Fruit fly (Drosophila melanogaster) whole organism, embryonic: Measurements from ENCODE around the gene Srg3.

ENCODE experiments used
- Blimp-1 ChIP-seq: fragments of 200-800 bp; sonication (Bioruptor generic); optimal IDR thresholded peaks from 3 replicates; lab custom pipeline; 2018; ENCODE audit warnings: missing biosample characterization, missing genetic modification characterization, mild to moderate bottlenecking, moderate library complexity, missing genetic modification reagents
- CG10462 ChIP-seq: fragments of 200-800 bp; sonication (Bioruptor generic); optimal IDR thresholded peaks from 2 replicates; lab custom pipeline; 2016; ENCODE audit warnings: missing biosample characterization, missing genetic modification characterization
- CG10654 ChIP-seq: fragments of 200-800 bp; sonication (Bioruptor generic); optimal IDR thresholded peaks from 2 replicates; lab custom pipeline; 2016; ENCODE audit warnings: missing biosample characterization, missing genetic modification characterization
- CG10959 ChIP-seq: fragments of 200-800 bp; sonication (Bioruptor generic); IDR thresholded peaks from 2 replicates; pipeline ENCODE4 v1.3.6; 2022; ENCODE audit warnings: missing biosample characterization, missing genetic modification characterization
- CG10979 ChIP-seq: fragments of 200-800 bp; sonication (Bioruptor generic); optimal IDR thresholded peaks from 2 replicates; lab custom pipeline; 2018; ENCODE audit warnings: missing biosample characterization, mild to moderate bottlenecking, missing genetic modification characterization, moderate library complexity
- CG12391 ChIP-seq: fragments of 200-800 bp; sonication (Bioruptor generic); optimal IDR thresholded peaks from 3 replicates; lab custom pipeline; 2018; ENCODE audit warnings: missing biosample characterization, mild to moderate bottlenecking, missing genetic modification characterization, moderate library complexity
- CG12659 ChIP-seq: fragments of 200-800 bp; sonication (Bioruptor generic); optimal IDR thresholded peaks from 3 replicates; lab custom pipeline; 2017; ENCODE audit warnings: mild to moderate bottlenecking, missing biosample characterization, missing genetic modification reagents, missing genetic modification characterization
- CG12744 ChIP-seq: fragments of 200-800 bp; sonication (Bioruptor generic); optimal IDR thresholded peaks from 2 replicates; lab custom pipeline; 2016; ENCODE audit warnings: missing biosample characterization, missing genetic modification characterization
- CG12942 ChIP-seq: fragments of 200-800 bp; sonication (Bioruptor generic); optimal IDR thresholded peaks from 3 replicates; lab custom pipeline; 2016; ENCODE audit warnings: missing biosample characterization, missing genetic modification characterization
- CG14710 ChIP-seq: fragments of 200-800 bp; sonication (Bioruptor generic); optimal IDR thresholded peaks from 3 replicates; lab custom pipeline; 2019; ENCODE audit warnings: missing biosample characterization, mild to moderate bottlenecking, missing genetic modification characterization, moderate library complexity
- CG15601 ChIP-seq: fragments of 200-800 bp; sonication (Bioruptor generic); optimal IDR thresholded peaks from 3 replicates; lab custom pipeline; 2019; ENCODE audit warnings: missing biosample characterization, mild to moderate bottlenecking, missing genetic modification characterization, moderate library complexity
- CG1792 ChIP-seq: fragments of 200-800 bp; sonication (Bioruptor generic); optimal IDR thresholded peaks from 2 replicates; lab custom pipeline; 2016; ENCODE audit warnings: missing biosample characterization, missing genetic modification characterization
- CG33213 ChIP-seq: fragments of 200-800 bp; sonication (Bioruptor generic); optimal IDR thresholded peaks from 3 replicates; lab custom pipeline; 2016; ENCODE audit warnings: missing biosample characterization, missing genetic modification characterization
- CG4404 ChIP-seq: fragments of 200-800 bp; sonication (Bioruptor generic); IDR thresholded peaks from 2 replicates; pipeline ENCODE4 v1.3.6; 2022; ENCODE audit warnings: missing biosample characterization, missing genetic modification characterization
- CG5180 ChIP-seq: fragments of 200-800 bp; sonication (Bioruptor generic); optimal IDR thresholded peaks from 3 replicates; lab custom pipeline; 2017; ENCODE audit warnings: missing biosample characterization, missing genetic modification characterization, mild to moderate bottlenecking, moderate library complexity, missing genetic modification reagents
- CG6683 ChIP-seq: fragments of 200-800 bp; sonication (Bioruptor generic); optimal IDR thresholded peaks from 2 replicates; lab custom pipeline; 2017; ENCODE audit warnings: missing biosample characterization, mild to moderate bottlenecking, missing genetic modification characterization, missing genetic modification reagents
- CG6689 ChIP-seq: fragments of 200-800 bp; sonication (Bioruptor generic); IDR thresholded peaks from 2 replicates; pipeline ENCODE4 v1.3.6; 2022; ENCODE audit warnings: missing biosample characterization, missing genetic modification characterization
- CG6765 ChIP-seq: fragments of 200-800 bp; sonication (Bioruptor generic); optimal IDR thresholded peaks from 3 replicates; lab custom pipeline; 2017; ENCODE audit warnings: missing biosample characterization, mild to moderate bottlenecking, missing genetic modification characterization
- CG7271 ChIP-seq: fragments of 200-800 bp; sonication (Bioruptor generic); optimal IDR thresholded peaks from 2 replicates; lab custom pipeline; 2018; ENCODE audit warnings: missing biosample characterization, mild to moderate bottlenecking, missing genetic modification characterization, moderate library complexity
- CG7357 ChIP-seq: fragments of 200-800 bp; sonication (Bioruptor generic); IDR thresholded peaks from 3 replicates; pipeline ENCODE4 v1.3.6; 2022; ENCODE audit warnings: missing biosample characterization, missing genetic modification characterization
- CG7372 ChIP-seq: fragments of 200-800 bp; sonication (Bioruptor generic); IDR thresholded peaks from 2 replicates; pipeline ENCODE4 v1.3.6; 2022; ENCODE audit warnings: missing biosample characterization, missing genetic modification characterization
- CG7928 ChIP-seq: fragments of 200-800 bp; sonication (Bioruptor generic); optimal IDR thresholded peaks from 2 replicates; lab custom pipeline; 2017; ENCODE audit warnings: missing biosample characterization, mild to moderate bottlenecking, missing genetic modification characterization
- CG8478 ChIP-seq: fragments of >200 bp; optimal IDR thresholded peaks from 2 replicates; lab custom pipeline; 2018
- CG9876 ChIP-seq: fragments of 200-800 bp; sonication (Bioruptor generic); optimal IDR thresholded peaks from 2 replicates; lab custom pipeline; 2016; ENCODE audit warnings: missing biosample characterization, missing genetic modification characterization
- Dfd ChIP-seq, 2 experiments: fragments of >200 bp; optimal IDR thresholded peaks; 2 replicates each; lab custom pipeline; 2017; ENCODE audit warnings: missing biosample characterization in 2 of 2, missing genetic modification characterization in 2 of 2
- Eip74EF ChIP-seq, 2 experiments: fragments of 200-800 bp in 1 of 2; fragments of >200 bp in 1 of 2; sonication (Bioruptor generic) in 1 of 2; optimal IDR thresholded peaks; 2 replicates each; lab custom pipeline; 2017 to 2019; ENCODE audit warnings: missing biosample characterization in 2 of 2, missing genetic modification characterization in 2 of 2, mild to moderate bottlenecking in 1 of 2, moderate library complexity in 1 of 2
- Hey ChIP-seq: fragments of 200-800 bp; sonication (Bioruptor generic); optimal IDR thresholded peaks from 3 replicates; lab custom pipeline; 2018; ENCODE audit warnings: missing biosample characterization, mild to moderate bottlenecking, missing genetic modification characterization
- MESR4 ChIP-seq: fragments of 200-800 bp; sonication (Bioruptor generic); optimal IDR thresholded peaks from 2 replicates; lab custom pipeline; 2018; ENCODE audit warnings: missing biosample characterization, mild to moderate bottlenecking, missing genetic modification characterization, moderate library complexity
- Mrtf ChIP-seq: fragments of 200-800 bp; sonication (Bioruptor generic); IDR thresholded peaks from 3 replicates; pipeline ENCODE4 v1.3.6; 2022; ENCODE audit warnings: missing biosample characterization, missing genetic modification characterization
- Myb ChIP-seq: fragments of 200-800 bp; sonication (Bioruptor generic); optimal IDR thresholded peaks from 2 replicates; lab custom pipeline; 2016; ENCODE audit warnings: missing biosample characterization, missing genetic modification characterization
- Neu2 ChIP-seq: fragments of 200-800 bp; sonication (Bioruptor generic); optimal IDR thresholded peaks from 3 replicates; lab custom pipeline; 2016; ENCODE audit warnings: missing biosample characterization, missing genetic modification characterization, borderline replicate concordance
- Nf-YB ChIP-seq: fragments of 200-800 bp; sonication (Bioruptor generic); optimal IDR thresholded peaks from 3 replicates; lab custom pipeline; 2019; ENCODE audit warnings: missing biosample characterization, mild to moderate bottlenecking, missing genetic modification characterization, moderate library complexity
- Trl ChIP-seq, 3 experiments: fragments of >200 bp in 2 of 3; fragments of 200-800 bp in 1 of 3; sonication (Bioruptor generic) in 1 of 3; optimal IDR thresholded peaks; 2 replicates in 1 of 3; 3 replicates in 2 of 3; lab custom pipeline; 2016 to 2017; ENCODE audit warnings: missing biosample characterization in 1 of 3, missing genetic modification characterization in 1 of 3
- ap ChIP-seq: fragments of 200-800 bp; sonication (Bioruptor generic); IDR thresholded peaks from 2 replicates; pipeline ENCODE4 v1.3.6; 2022; ENCODE audit warnings: missing biosample characterization, missing genetic modification characterization
- dm ChIP-seq: fragments of 200-800 bp; sonication (Bioruptor generic); optimal IDR thresholded peaks from 3 replicates; lab custom pipeline; 2016; ENCODE audit warnings: missing biosample characterization, missing genetic modification characterization
- dmrt99B ChIP-seq: fragments of 200-800 bp; sonication (Bioruptor generic); optimal IDR thresholded peaks from 2 replicates; lab custom pipeline; 2018; ENCODE audit warnings: missing biosample characterization, mild to moderate bottlenecking, missing genetic modification characterization, moderate library complexity
- ftz-f1 ChIP-seq: fragments of 200-800 bp; sonication (Bioruptor generic); optimal IDR thresholded peaks from 2 replicates; lab custom pipeline; 2016; ENCODE audit warnings: missing biosample characterization, missing genetic modification characterization
- hb ChIP-seq: fragments of 200-800 bp; sonication (Bioruptor generic); IDR thresholded peaks from 3 replicates; pipeline ENCODE4 v1.3.6; 2022; ENCODE audit warnings: missing biosample characterization, missing genetic modification characterization; ENCODE audit not compliant: partially characterized antibody
- jigr1 ChIP-seq: fragments of 200-800 bp; sonication (Bioruptor generic); IDR thresholded peaks from 3 replicates; pipeline ENCODE4 v1.3.6; 2022; ENCODE audit warnings: missing biosample characterization, missing genetic modification characterization
- jing ChIP-seq: fragments of 200-800 bp; sonication (Bioruptor generic); optimal IDR thresholded peaks from 2 replicates; lab custom pipeline; 2018; ENCODE audit warnings: missing biosample characterization, mild to moderate bottlenecking, missing genetic modification characterization
- kay ChIP-seq: fragments of 200-800 bp; sonication (Bioruptor generic); optimal IDR thresholded peaks from 2 replicates; lab custom pipeline; 2016; ENCODE audit warnings: missing biosample characterization, missing genetic modification characterization
- ken ChIP-seq: fragments of 200-800 bp; sonication (Bioruptor generic); IDR thresholded peaks from 3 replicates; pipeline ENCODE4 v1.3.6; 2022; ENCODE audit warnings: missing biosample characterization, missing genetic modification characterization
- klu ChIP-seq: fragments of 200-800 bp; sonication (Bioruptor generic); IDR thresholded peaks from 2 replicates; pipeline ENCODE4 v1.3.6; 2022; ENCODE audit warnings: missing biosample characterization, missing genetic modification characterization
- lola ChIP-seq, 3 experiments: fragments of >200 bp in 2 of 3; fragments of 200-800 bp in 1 of 3; sonication (Bioruptor generic) in 1 of 3; optimal IDR thresholded peaks; 2 replicates each; lab custom pipeline; 2017 to 2019; ENCODE audit warnings: missing biosample characterization in 3 of 3, missing genetic modification characterization in 3 of 3, mild to moderate bottlenecking in 1 of 3, moderate library complexity in 1 of 3
- pan ChIP-seq, 4 experiments: fragments of >200 bp in 3 of 4; fragments of 200-800 bp in 1 of 4; sonication (Bioruptor generic) in 1 of 4; optimal IDR thresholded peaks in 3 of 4; IDR thresholded peaks in 1 of 4; 2 replicates each; pipeline versions ENCODE4 v1.3.6 to Lab custom; 2017 to 2022; ENCODE audit warnings: missing biosample characterization in 2 of 4, missing genetic modification characterization in 2 of 4, mixed read lengths in 1 of 4
- phol ChIP-seq: fragments of 200-800 bp; sonication (Bioruptor generic); optimal IDR thresholded peaks from 3 replicates; lab custom pipeline; 2018; ENCODE audit warnings: missing biosample characterization, mild to moderate bottlenecking, missing genetic modification characterization, moderate library complexity
- sc ChIP-seq, 3 experiments: fragments of >200 bp in 2 of 3; fragments of 200-800 bp in 1 of 3; sonication (Bioruptor generic) in 1 of 3; optimal IDR thresholded peaks; 2 replicates in 2 of 3; 3 replicates in 1 of 3; lab custom pipeline; 2017; ENCODE audit warnings: mild to moderate bottlenecking in 1 of 3, missing biosample characterization in 1 of 3, missing genetic modification characterization in 1 of 3, missing genetic modification reagents in 1 of 3

The Srg3 gene

dm6 chr3L:9420054-9420818 lies 22.8 kb upstream of the Srg3 start (continued):
- TF ChIP-seq CG10959 (GFP tag; lab: Robert Waterston, UW): no peak
- TF ChIP-seq CG7357: no peak
- TF ChIP-seq CG33213 (GFP tag; lab: Kevin White, UChicago): no peak
- TF ChIP-seq Dfd (GFP tag; optimal IDR thresholded peaks at IDR 0.05; lab: Kevin White, UChicago): no peak
- TF ChIP-seq Eip74EF (GFP tag; optimal IDR thresholded peaks at IDR 0.05; lab: Kevin White, UChicago): peak in 1 of 2 experiments; percentile 53
- TF ChIP-seq Blimp-1 (GFP tag; lab: Kevin White, UChicago): peak; percentile 49
- TF ChIP-seq Myb (GFP tag; lab: Kevin White, UChicago): no peak
- peak; percentile 22 for TF ChIP-seq CG12659 (GFP tag; lab: Kevin White, UChicago)
- TF ChIP-seq lola (GFP tag; optimal IDR thresholded peaks at IDR 0.05; lab: Kevin White, UChicago): peak in 1 of 3 experiments; percentile 7
- peak; percentile 52 for TF ChIP-seq CG12391 (tag; lab: Kevin White, UChicago)
- TF ChIP-seq CG4404 (GFP tag; lab: Robert Waterston, UW): no peak
- TF ChIP-seq CG10654 (GFP tag; lab: Kevin White, UChicago): no peak
- TF ChIP-seq ken: peak; percentile 56; the same call in 1 of the 3 replicates
- TF ChIP-seq CG7928: no peak
- TF ChIP-seq ap (GFP tag; lab: Robert Waterston, UW): peak; percentile 62
- TF ChIP-seq jigr1 (GFP tag; lab: Robert Waterston, UW): no peak
- no peak for TF ChIP-seq Hey (tag; lab: Kevin White, UChicago)
- TF ChIP-seq CG7372: no peak
- TF ChIP-seq pan (optimal IDR thresholded peaks at IDR 0.05; lab: Kevin White, UChicago): no peak
- TF ChIP-seq pan (GFP tag; optimal IDR thresholded peaks at IDR 0.05 in 1 of 2, IDR thresholded peaks at IDR 0.05 in 1 of 2): peak in 1 of 2 experiments; percentile 63
- TF ChIP-seq CG9876: no peak
- TF ChIP-seq CG6765 (GFP tag; lab: Kevin White, UChicago): no peak
- TF ChIP-seq Neu2 (GFP tag; lab: Kevin White, UChicago): no peak
- TF ChIP-seq dm: no peak
- TF ChIP-seq dmrt99B (tag; lab: Kevin White, UChicago): peak; percentile 75
- no peak for TF ChIP-seq hb (GFP tag; lab: Robert Waterston, UW)
- TF ChIP-seq CG10462: no peak
- TF ChIP-seq Nf-YB (GFP tag; lab: Kevin White, UChicago): no peak
- TF ChIP-seq CG6689 (GFP tag; lab: Robert Waterston, UW): peak; percentile 65; the same call in 1 of the 2 replicates
- TF ChIP-seq klu (GFP tag; lab: Robert Waterston, UW): no peak
- no peak for TF ChIP-seq CG5180 (GFP tag; lab: Kevin White, UChicago)
- peak; percentile 4 for TF ChIP-seq CG12942 (GFP tag; lab: Kevin White, UChicago)
- TF ChIP-seq CG10979: peak; percentile 5
- TF ChIP-seq Trl (optimal IDR thresholded peaks at IDR 0.05; lab: Kevin White, UChicago): peak in 1 of 2 experiments; percentile 1
- no peak for TF ChIP-seq Trl (GFP tag; optimal IDR thresholded peaks at IDR 0.05; lab: Kevin White, UChicago)
- no peak for TF ChIP-seq CG7271
- TF ChIP-seq CG15601: no peak
- no peak for TF ChIP-seq sc (optimal IDR thresholded peaks at IDR 0.05; lab: Kevin White, UChicago)
- peak; percentile 10 for TF ChIP-seq sc (GFP tag; optimal IDR thresholded peaks at IDR 0.05; lab: Kevin White, UChicago)
- TF ChIP-seq MESR4: no peak
- no peak for TF ChIP-seq CG6683
- TF ChIP-seq jing: peak; percentile 18
- no peak for TF ChIP-seq CG1792 (GFP tag; lab: Kevin White, UChicago)
- TF ChIP-seq CG8478: no peak
- TF ChIP-seq CG14710 (tag; lab: Kevin White, UChicago): no peak
- no peak for TF ChIP-seq kay
- TF ChIP-seq Mrtf (GFP tag; lab: Robert Waterston, UW): peak; percentile 57; the same call in 1 of the 3 replicates
- peak; percentile 41 for TF ChIP-seq phol (tag; lab: Kevin White, UChicago)
- no peak for TF ChIP-seq ftz-f1 (GFP tag; lab: Kevin White, UChicago)
- peak; percentile 4 for TF ChIP-seq CG12744 (GFP tag; lab: Kevin White, UChicago)
